Fruit fly (Drosophila melanogaster) whole organism, embryonic: Measurements from ENCODE around the gene Glut4EF.

Source experiments
- CG13296 ChIP-seq: fragments of 200-800 bp; sonication (Bioruptor generic); optimal IDR thresholded peaks from 3 replicates; lab custom pipeline; 2018; ENCODE audit warnings: missing biosample characterization, mild to moderate bottlenecking, missing genetic modification characterization
- CG17361 ChIP-seq: fragments of 200-800 bp; sonication (Bioruptor generic); IDR thresholded peaks from 3 replicates; pipeline ENCODE4 v1.3.6; 2022; ENCODE audit warnings: missing biosample characterization, missing genetic modification characterization
- CHES-1-like ChIP-seq: fragments of 200-800 bp; sonication (Bioruptor generic); optimal IDR thresholded peaks from 2 replicates; lab custom pipeline; 2016; ENCODE audit warnings: missing biosample characterization, missing genetic modification characterization
- YL-1 ChIP-seq: fragments of 200-800 bp; sonication (Bioruptor generic); optimal IDR thresholded peaks from 3 replicates; lab custom pipeline; 2017; ENCODE audit warnings: missing biosample characterization, mild to moderate bottlenecking, missing genetic modification characterization
- da ChIP-seq: fragments of 200-800 bp; sonication (Bioruptor generic); optimal IDR thresholded peaks from 2 replicates; lab custom pipeline; 2016; ENCODE audit warnings: missing biosample characterization, missing genetic modification characterization
- exex ChIP-seq: fragments of 200-800 bp; sonication (Bioruptor generic); optimal IDR thresholded peaks from 4 replicates; lab custom pipeline; 2018; ENCODE audit warnings: missing biosample characterization, mild to moderate bottlenecking, missing genetic modification characterization, moderate library complexity
- sqz ChIP-seq: fragments of 200-800 bp; sonication (Bioruptor generic); optimal IDR thresholded peaks from 3 replicates; lab custom pipeline; 2018; ENCODE audit warnings: missing biosample characterization, mild to moderate bottlenecking, missing genetic modification characterization

DNA sequence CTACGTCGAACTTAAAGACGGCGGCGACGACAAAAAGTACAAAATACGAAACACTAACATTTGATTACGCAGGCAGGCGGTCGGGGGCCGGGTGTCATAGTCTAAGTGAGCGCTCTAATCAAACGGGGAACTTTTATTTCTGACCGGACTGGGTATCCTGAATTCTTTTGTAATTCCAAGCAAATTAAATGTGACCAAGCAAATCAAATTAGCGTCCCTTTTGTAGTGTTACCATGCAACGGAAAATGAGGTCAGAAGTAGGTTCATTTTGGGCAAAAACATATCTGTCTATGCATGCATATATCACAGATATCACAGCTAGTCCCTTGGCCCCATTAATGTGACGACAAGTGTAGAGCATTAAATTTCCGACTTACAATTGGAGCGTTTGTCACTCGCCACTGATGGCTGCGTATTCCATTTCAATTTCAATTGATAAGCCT lies 56.7 kb downstream of the Glut4EF start:
- TF ChIP-seq CG13296 (GFP tag; lab: Kevin White, UChicago) (no peak), sqz (GFP tag; lab: Kevin White, UChicago) (no peak), CHES-1-like (no peak), da (GFP tag; lab: Kevin White, UChicago) (no peak), CG17361 (GFP tag; lab: Robert Waterston, UW) (no peak), YL-1 (GFP tag; lab: Kevin White, UChicago) (no peak), exex (tag; lab: Kevin White, UChicago) (peak; percentile 47)
